Worm (Caenorhabditis elegans): Measurements from ENCODE around the gene hmg-12.

DNA sequence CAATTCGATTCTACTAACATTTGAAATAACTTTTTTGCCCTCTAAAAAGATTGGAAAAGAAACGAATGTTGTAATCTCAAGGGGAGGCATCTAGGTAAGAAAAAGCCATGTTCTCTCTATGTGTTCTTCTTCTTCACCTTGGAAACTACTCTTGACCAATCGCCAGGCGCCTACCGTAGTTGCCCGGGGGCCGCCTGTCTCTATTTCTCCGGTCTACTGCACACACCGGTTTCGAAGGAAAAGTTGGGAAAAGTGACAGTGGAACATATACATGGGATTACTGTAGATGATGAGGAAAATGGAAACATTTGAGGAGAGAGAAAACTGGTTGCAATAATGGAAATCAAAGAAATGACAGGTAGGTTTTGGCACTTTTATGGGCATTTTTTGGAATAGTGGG is 10.2 kb downstream of the hmg-12 start:
- TF ChIP-seq syd-9 (tag; optimal IDR thresholded peaks at IDR 0.05) (no peak), T23F11.4 (GFP tag; optimal IDR thresholded peaks at IDR 0.05) (no peak), ref-2 (tag; optimal IDR thresholded peaks at IDR 0.05) (no peak), ets-4 (tag; optimal IDR thresholded peaks at IDR 0.05) (no peak), ceh-14 (tag; optimal IDR thresholded peaks at IDR 0.05) (no peak), pqm-1 (tag; optimal IDR thresholded peaks at IDR 0.05) (no peak), ceh-19 (GFP tag; optimal IDR thresholded peaks at IDR 0.05) (no peak), pha-4 (tag; optimal IDR thresholded peaks at IDR 0.05) (no peak), nfya-1 (tag; optimal IDR thresholded peaks at IDR 0.05) (no peak)
